Fruit fly (Drosophila melanogaster) whole organism, pupa: ENCODE data around the gene CG8907.

ENCODE experiments used
- CG12605 ChIP-seq: fragments of 200-800 bp; sonication (Bioruptor generic); IDR thresholded peaks from 2 replicates; pipeline ENCODE4 v1.3.6; 2022; ENCODE audit warnings: missing biosample characterization, missing genetic modification characterization
- CG14655 ChIP-seq: fragments of 200-800 bp; sonication (Bioruptor generic); optimal IDR thresholded peaks from 3 replicates; lab custom pipeline; 2017; ENCODE audit warnings: mild to moderate bottlenecking, missing biosample characterization, missing genetic modification reagents, missing genetic modification characterization
- CG15710 ChIP-seq: fragments of 200-800 bp; sonication (Bioruptor generic); optimal IDR thresholded peaks from 2 replicates; lab custom pipeline; 2018; ENCODE audit warnings: missing biosample characterization, mild to moderate bottlenecking, missing genetic modification characterization, moderate library complexity
- CG17806 ChIP-seq: fragments of 200-800 bp; sonication (Bioruptor generic); optimal IDR thresholded peaks from 2 replicates; lab custom pipeline; 2018; ENCODE audit warnings: missing biosample characterization, mild to moderate bottlenecking, missing genetic modification characterization, moderate library complexity
- CG4496 ChIP-seq: fragments of 200-800 bp; sonication (Bioruptor generic); IDR thresholded peaks from 3 replicates; pipeline ENCODE4 v1.3.6; 2022; ENCODE audit warnings: missing biosample characterization, missing genetic modification characterization
- CG8159 ChIP-seq: fragments of 200-800 bp; sonication (Bioruptor generic); optimal IDR thresholded peaks from 3 replicates; lab custom pipeline; 2018; ENCODE audit warnings: missing biosample characterization, mild to moderate bottlenecking, missing genetic modification characterization, moderate library complexity
- CG8301 ChIP-seq: fragments of 200-800 bp; sonication (Bioruptor generic); optimal IDR thresholded peaks from 2 replicates; lab custom pipeline; 2018; ENCODE audit warnings: missing biosample characterization, mild to moderate bottlenecking, missing genetic modification characterization
- CG9948 ChIP-seq: fragments of 200-800 bp; sonication (Bioruptor generic); optimal IDR thresholded peaks from 2 replicates; lab custom pipeline; 2018; ENCODE audit warnings: missing biosample characterization, mild to moderate bottlenecking, missing genetic modification characterization, moderate library complexity
- D1 ChIP-seq: fragments of 200-800 bp; sonication (Bioruptor generic); optimal IDR thresholded peaks from 2 replicates; lab custom pipeline; 2018; ENCODE audit warnings: missing biosample characterization, mild to moderate bottlenecking, missing genetic modification characterization, moderate library complexity
- EcR ChIP-seq: fragments of 200-800 bp; sonication (Bioruptor generic); optimal IDR thresholded peaks from 3 replicates; lab custom pipeline; 2019; ENCODE audit warnings: missing biosample characterization, missing genetic modification characterization, mild to moderate bottlenecking, moderate library complexity, missing genetic modification reagents
- Pif1A ChIP-seq: fragments of 200-800 bp; sonication (Bioruptor generic); optimal IDR thresholded peaks from 3 replicates; lab custom pipeline; 2016; ENCODE audit warnings: missing biosample characterization, missing genetic modification characterization
- Snoo ChIP-seq: fragments of 200-800 bp; sonication (Bioruptor generic); optimal IDR thresholded peaks from 3 replicates; lab custom pipeline; 2017; ENCODE audit warnings: missing biosample characterization, mild to moderate bottlenecking, missing genetic modification characterization, inconsistent platforms
- rn ChIP-seq: fragments of 200-800 bp; sonication (Bioruptor generic); IDR thresholded peaks from 2 replicates; pipeline ENCODE4 v1.3.6; 2022; ENCODE audit warnings: missing biosample characterization, missing genetic modification characterization

dm6 chr3R:17060809-17061394, 52.8 kb downstream of the CG8907 start:
- no peak for TF ChIP-seq CG4496 (GFP tag; lab: Robert Waterston, UW)
- TF ChIP-seq Snoo: no peak
- TF ChIP-seq CG17806 (tag; lab: Kevin White, UChicago): no peak
- TF ChIP-seq rn: no peak
- TF ChIP-seq CG9948: no peak
- no peak for TF ChIP-seq CG15710 (tag; lab: Kevin White, UChicago)
- TF ChIP-seq D1 (tag; lab: Kevin White, UChicago): no peak
- TF ChIP-seq EcR (GFP tag; lab: Kevin White, UChicago): no peak
- TF ChIP-seq CG8301 (tag; lab: Kevin White, UChicago): no peak
- no peak for TF ChIP-seq CG12605 (GFP tag; lab: Robert Waterston, UW)
- TF ChIP-seq CG8159 (tag; lab: Kevin White, UChicago): no peak
- TF ChIP-seq CG14655 (GFP tag; lab: Kevin White, UChicago): no peak
- TF ChIP-seq Pif1A (GFP tag; lab: Kevin White, UChicago): no peak
